Fruit fly (Drosophila melanogaster): ENCODE data around the gene CG1231.

dm6 chr3L:324486-324885 is 31.7 kb upstream of the CG1231 start, which contains the start of gene CG32344:
- TF ChIP-seq EcR (GFP tag; optimal IDR thresholded peaks at IDR 0.05): no peak
- TF ChIP-seq CG13204 (GFP tag; optimal IDR thresholded peaks at IDR 0.05): no peak
- TF ChIP-seq CG8159 (tag; optimal IDR thresholded peaks at IDR 0.05): no peak
